Worm (Caenorhabditis elegans): ENCODE measurements around the gene str-20.

DNA sequence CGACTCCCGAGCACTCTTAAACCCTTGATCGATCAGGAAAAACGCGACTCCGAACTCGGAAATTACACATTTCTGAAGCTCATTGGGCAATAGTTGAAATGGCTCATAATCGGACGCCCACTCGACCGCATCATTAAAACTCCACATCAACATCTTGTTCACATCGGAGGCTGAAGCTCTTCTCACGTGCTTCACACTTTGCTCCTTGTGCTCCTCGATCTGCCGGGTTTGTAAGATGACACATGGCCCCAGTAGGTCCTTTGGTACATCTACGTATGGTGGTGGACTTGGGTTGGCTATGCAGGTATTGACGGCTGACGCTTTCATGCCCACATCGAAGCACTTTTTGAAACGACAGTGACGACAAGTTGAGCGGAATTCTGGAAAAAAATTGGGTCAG is 47.2 kb downstream of the str-20 start:
- TF ChIP-seq ama-1 (optimal IDR thresholded peaks at IDR 0.05), result no peak
- no peak for TF ChIP-seq nhr-21 (tag; optimal IDR thresholded peaks at IDR 0.05)
- no peak for TF ChIP-seq fos-1 (tag; optimal IDR thresholded peaks at IDR 0.05)
- TF ChIP-seq nhr-23 (tag; optimal IDR thresholded peaks at IDR 0.05), result no peak
- TF ChIP-seq nhr-25 (tag; optimal IDR thresholded peaks at IDR 0.05), result no peak
- no peak for TF ChIP-seq nhr-237 (tag; optimal IDR thresholded peaks at IDR 0.05)

Data from whole organism, L2 larva.